Fruit fly (Drosophila melanogaster) whole organism: ENCODE measurements around the gene ttm50.

Source experiments
- CG8478 ChIP-seq: fragments of >200 bp; optimal IDR thresholded peaks from 2 replicates; lab custom pipeline; 2018; ENCODE audit warnings: inconsistent platforms
- Dll ChIP-seq: fragments of >200 bp; optimal IDR thresholded peaks from 2 replicates; lab custom pipeline; 2017
- EcR ChIP-seq, 2 experiments: fragments of >200 bp; optimal IDR thresholded peaks; 2 replicates each; lab custom pipeline; 2017; ENCODE audit warnings: missing biosample characterization in 2 of 2, missing genetic modification characterization in 2 of 2, missing genetic modification reagents in 2 of 2
- pan ChIP-seq: fragments of >200 bp; optimal IDR thresholded peaks from 2 replicates; lab custom pipeline; 2017
- psq ChIP-seq: fragments of >200 bp; optimal IDR thresholded peaks from 2 replicates; lab custom pipeline; 2017
- usp ChIP-seq: fragments of >200 bp; optimal IDR thresholded peaks from 2 replicates; lab custom pipeline; 2017; ENCODE audit warnings: missing biosample characterization, missing genetic modification characterization, mixed read lengths

The ttm50 gene

dm6 chrX:2690376-2690775 lies 41.6 kb downstream of the ttm50 start:
- TF ChIP-seq pan (no peak), psq (no peak), Dll (no peak), EcR (GFP tag; optimal IDR thresholded peaks at IDR 0.05; lab: Kevin White, UChicago) (no peak)

- no peak for TF ChIP-seq pan
- TF ChIP-seq psq, result no peak
- TF ChIP-seq usp (GFP tag; lab: Kevin White, UChicago), result no peak
Measured at dm6 chrX:2686930-2687329, 45.1 kb downstream of the ttm50 start.

dm6 chrX:2685580-2685979 lies 46.4 kb downstream of the ttm50 start, which contains the start of gene per:
Gene per, plus strand, starts transcription at chrX:2685580.
- no peak for TF ChIP-seq EcR (GFP tag; optimal IDR thresholded peaks at IDR 0.05; lab: Kevin White, UChicago)
- TF ChIP-seq Dll, result no peak
- no peak for TF ChIP-seq psq
- TF ChIP-seq CG8478 (lab: Kevin White, UChicago), result no peak
- TF ChIP-seq pan, result no peak
- no peak for TF ChIP-seq usp (GFP tag; lab: Kevin White, UChicago)

dm6 chrX:2685022-2685421 lies 47.0 kb downstream of the ttm50 start:
- TF ChIP-seq Dll, result no peak
- TF ChIP-seq usp (GFP tag; lab: Kevin White, UChicago), result no peak
- TF ChIP-seq psq, result no peak
- no peak for TF ChIP-seq CG8478 (lab: Kevin White, UChicago)
- no peak for TF ChIP-seq EcR (GFP tag; optimal IDR thresholded peaks at IDR 0.05; lab: Kevin White, UChicago)
- TF ChIP-seq pan, result no peak

dm6 chrX:2684442-2684841 lies 47.5 kb downstream of the ttm50 start:
- no peak for TF ChIP-seq Dll
- TF ChIP-seq psq, result no peak
- TF ChIP-seq usp (GFP tag; lab: Kevin White, UChicago), result no peak
- no peak for TF ChIP-seq EcR (GFP tag; optimal IDR thresholded peaks at IDR 0.05; lab: Kevin White, UChicago)
- TF ChIP-seq CG8478 (lab: Kevin White, UChicago), result no peak
- no peak for TF ChIP-seq pan

- no peak for TF ChIP-seq CG8478 (lab: Kevin White, UChicago)
- TF ChIP-seq pan, result no peak
- TF ChIP-seq psq, result no peak
Measured at dm6 chrX:2683926-2684325, 48.1 kb downstream of the ttm50 start.

- TF ChIP-seq CG8478 (lab: Kevin White, UChicago) (no peak), psq (no peak), Dll (no peak), EcR (GFP tag; optimal IDR thresholded peaks at IDR 0.05; lab: Kevin White, UChicago) (no peak), usp (GFP tag; lab: Kevin White, UChicago) (no peak), pan (no peak)
Measured at dm6 chrX:2682832-2683231, 49.2 kb downstream of the ttm50 start, which contains the start of gene CG2652. Gene CG2652, minus strand, starts transcription at chrX:2682932.

- no peak for TF ChIP-seq pan
- TF ChIP-seq Dll, result no peak
Measured at dm6 chrX:2681601-2682000, 50.4 kb downstream of the ttm50 start, which contains the start of gene HLH3B. Gene HLH3B, minus strand, starts transcription at chrX:2681723.
